Worm (Caenorhabditis elegans): ENCODE results near the gene R74.2.

R74.2 gene

DNA sequence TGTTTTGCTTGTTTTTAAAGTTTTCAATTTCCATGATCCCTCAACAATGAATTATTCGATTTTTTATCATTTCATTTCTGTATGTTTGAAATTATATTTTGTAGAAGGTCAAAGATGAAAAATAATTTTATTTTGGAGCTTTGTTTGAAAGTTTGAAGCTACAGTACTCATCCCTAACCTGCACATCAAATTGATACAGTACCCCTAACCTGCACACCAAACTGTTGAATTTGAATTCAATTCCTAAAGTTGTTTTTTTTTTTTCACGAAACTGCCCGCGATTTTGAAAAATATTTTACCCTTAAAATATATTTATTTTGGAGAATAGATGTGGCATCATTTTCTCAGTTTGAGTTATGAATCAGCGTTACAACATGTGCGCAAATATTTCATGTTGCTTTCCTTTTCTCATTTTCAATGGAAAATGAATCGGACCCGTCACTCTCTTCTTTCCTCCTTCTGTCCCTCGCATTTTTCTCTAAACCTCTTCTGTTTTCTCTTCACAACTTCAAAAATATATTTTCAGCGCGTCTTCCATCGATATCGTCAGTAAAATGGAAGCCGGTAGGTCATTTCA lies 17.9 kb downstream of the R74.2 start, which contains the start of gene R74.8:
TSS of gene R74.8 (plus strand) at position 527 of the 577 bp plus-strand sequence.
- TF ChIP-seq ceh-9 (tag; optimal IDR thresholded peaks at IDR 0.05): no peak
- TF ChIP-seq nhr-237 (tag; optimal IDR thresholded peaks at IDR 0.05): no peak
- TF ChIP-seq nfya-1 (tag; optimal IDR thresholded peaks at IDR 0.05; ENCODE audit: insufficient read depth): peak; percentile 11

DNA sequence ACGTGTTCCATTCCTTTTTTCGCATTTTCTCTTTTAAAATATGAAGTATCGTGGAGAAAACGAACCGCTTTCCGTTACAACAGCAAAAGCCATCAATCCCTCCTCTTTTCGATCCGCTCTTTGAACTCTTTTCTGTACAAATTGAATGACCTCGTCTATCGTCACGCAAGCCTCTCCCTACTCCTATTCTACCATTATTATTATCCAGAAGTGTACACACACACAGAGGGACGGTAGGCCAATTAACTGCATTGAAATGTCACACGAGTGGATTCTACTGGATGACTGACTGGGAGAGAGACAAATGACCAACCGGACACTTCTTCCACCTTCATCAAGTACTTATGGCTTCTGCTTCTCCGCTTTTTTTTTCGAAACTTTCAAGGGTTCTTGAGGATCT lies 20.2 kb downstream of the R74.2 start:
- TF ChIP-seq nhr-12 (tag; optimal IDR thresholded peaks at IDR 0.05) (no peak), fkh-10 (GFP tag; optimal IDR thresholded peaks at IDR 0.05) (no peak), nhr-237 (tag; optimal IDR thresholded peaks at IDR 0.05) (no peak), ZK546.5 (tag; optimal IDR thresholded peaks at IDR 0.05) (no peak), unc-39 (tag; optimal IDR thresholded peaks at IDR 0.05) (no peak), nhr-77 (tag; optimal IDR thresholded peaks at IDR 0.05) (no peak), ztf-11 (tag; optimal IDR thresholded peaks at IDR 0.05) (no peak), R02D3.7 (tag; optimal IDR thresholded peaks at IDR 0.05) (no peak), nfya-1 (tag; optimal IDR thresholded peaks at IDR 0.05; ENCODE audit: insufficient read depth) (no peak), lin-39 (tag; optimal IDR thresholded peaks at IDR 0.05) (no peak), mdl-1 (tag; optimal IDR thresholded peaks at IDR 0.05) (no peak), nhr-25 (tag; optimal IDR thresholded peaks at IDR 0.05) (no peak), snpc-4 (tag; optimal IDR thresholded peaks at IDR 0.05) (no peak), ceh-82 (tag; optimal IDR thresholded peaks at IDR 0.05) (no peak)

DNA sequence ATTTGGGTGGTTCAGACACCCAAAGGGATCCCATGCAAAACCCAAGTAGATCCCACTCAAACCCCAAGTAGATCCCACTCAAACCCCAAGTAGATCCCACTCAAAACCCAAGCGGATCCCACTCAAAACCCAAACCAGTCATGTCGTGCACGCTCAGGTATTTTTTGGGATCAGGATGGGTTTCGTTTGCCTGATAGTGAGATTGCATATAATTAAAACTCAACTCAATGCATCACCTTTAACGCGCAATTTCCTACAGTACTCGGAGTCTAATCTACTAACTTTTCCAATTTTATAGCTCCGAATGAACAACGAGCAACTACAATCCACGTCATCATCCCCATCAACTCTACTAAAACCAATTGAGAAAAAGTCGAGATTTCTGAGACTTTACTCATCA lies 21.2 kb downstream of the R74.2 start, which contains the start of gene phlp-2:
TSS of gene phlp-2 (plus strand) at position 301 of the 400 bp plus-strand sequence.
- no peak for TF ChIP-seq sea-2 (GFP tag; optimal IDR thresholded peaks at IDR 0.05)
- TF ChIP-seq nhr-23 (tag; optimal IDR thresholded peaks at IDR 0.05): no peak
- no peak for TF ChIP-seq snpc-4 (tag; optimal IDR thresholded peaks at IDR 0.05)
- no peak for TF ChIP-seq nhr-43 (tag; optimal IDR thresholded peaks at IDR 0.05; ENCODE audit: poor library complexity, severe bottlenecking)
- TF ChIP-seq ceh-28 (tag; optimal IDR thresholded peaks at IDR 0.05): no peak
- TF ChIP-seq unc-62 (GFP tag; optimal IDR thresholded peaks at IDR 0.05): no peak
- TF ChIP-seq nhr-76 (tag; optimal IDR thresholded peaks at IDR 0.05): no peak
- TF ChIP-seq lsy-12 (tag; optimal IDR thresholded peaks at IDR 0.05): no peak
- no peak for TF ChIP-seq nhr-25 (tag; optimal IDR thresholded peaks at IDR 0.05)
- TF ChIP-seq lin-15B (tag; optimal IDR thresholded peaks at IDR 0.05): no peak

DNA sequence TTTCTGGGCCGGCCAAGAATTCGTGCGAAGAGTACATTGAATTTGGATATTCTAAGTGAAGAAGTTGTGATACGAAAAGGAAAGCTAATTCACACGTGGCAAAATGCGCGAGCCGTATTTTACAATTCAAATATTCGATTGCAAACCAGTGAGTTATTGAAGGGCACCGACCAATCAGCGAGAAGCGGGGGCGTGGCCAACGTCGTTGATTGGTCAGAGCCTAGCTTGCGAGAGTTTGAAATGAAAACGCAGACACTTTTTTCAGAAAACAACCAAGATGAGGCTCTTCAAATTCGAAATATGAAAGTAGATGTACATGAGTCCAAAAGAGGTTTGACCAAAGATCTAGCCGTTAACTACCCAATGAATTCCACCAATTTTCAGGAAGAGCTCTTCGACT lies 22.7 kb downstream of the R74.2 start:
- TF ChIP-seq unc-39 (tag; optimal IDR thresholded peaks at IDR 0.05) (no peak), nfya-1 (tag; optimal IDR thresholded peaks at IDR 0.05; ENCODE audit: insufficient read depth) (peak; percentile 93)

DNA sequence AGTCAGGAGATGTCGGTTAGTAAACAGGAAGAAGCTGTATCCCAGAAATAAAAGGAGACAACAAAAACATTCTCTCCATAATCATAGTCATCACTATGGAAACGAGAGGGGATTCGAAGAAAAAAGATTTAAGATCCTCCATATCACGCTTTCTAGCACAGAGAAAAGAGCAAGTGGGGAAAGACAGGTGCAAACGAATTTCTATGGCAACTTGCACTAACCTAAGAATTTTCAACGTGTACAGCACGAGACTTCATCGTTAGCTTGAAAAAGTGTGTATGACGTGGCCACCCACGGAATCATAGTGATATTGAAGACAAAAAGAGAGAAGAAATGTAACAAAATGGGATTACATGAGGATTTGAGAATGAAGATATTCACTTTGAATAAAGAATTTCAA lies 32.9 kb downstream of the R74.2 start:
- TF ChIP-seq aly-2 (tag; optimal IDR thresholded peaks at IDR 0.05) (no peak), sea-2 (GFP tag; optimal IDR thresholded peaks at IDR 0.05) (no peak), ZK546.5 (tag; optimal IDR thresholded peaks at IDR 0.05) (no peak), nhr-11 (tag; optimal IDR thresholded peaks at IDR 0.05) (no peak)

DNA sequence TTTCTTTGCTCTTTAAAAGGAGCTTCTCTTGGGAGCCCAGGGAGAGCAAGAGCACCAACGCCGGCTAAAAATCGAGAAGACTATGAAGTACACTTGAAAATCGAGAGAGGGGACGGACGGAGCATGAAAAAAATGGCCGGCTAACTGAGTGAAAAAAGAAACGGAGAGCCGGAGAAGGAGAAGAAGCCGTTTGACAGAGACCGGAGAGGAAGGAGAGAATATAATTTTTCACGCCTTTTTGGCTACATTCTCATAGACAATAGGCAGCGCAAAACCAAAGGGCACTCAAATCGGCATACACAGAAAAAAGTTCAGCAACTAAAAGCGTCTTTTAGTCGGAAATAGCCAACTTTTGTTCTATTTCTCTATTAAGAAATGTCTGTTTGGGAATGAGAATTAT lies 33.6 kb downstream of the R74.2 start:
- TF ChIP-seq pqm-1 (tag; optimal IDR thresholded peaks at IDR 0.05) (no peak), nhr-11 (tag; optimal IDR thresholded peaks at IDR 0.05) (no peak), nfya-1 (tag; optimal IDR thresholded peaks at IDR 0.05; ENCODE audit: insufficient read depth) (peak; percentile 30)

DNA sequence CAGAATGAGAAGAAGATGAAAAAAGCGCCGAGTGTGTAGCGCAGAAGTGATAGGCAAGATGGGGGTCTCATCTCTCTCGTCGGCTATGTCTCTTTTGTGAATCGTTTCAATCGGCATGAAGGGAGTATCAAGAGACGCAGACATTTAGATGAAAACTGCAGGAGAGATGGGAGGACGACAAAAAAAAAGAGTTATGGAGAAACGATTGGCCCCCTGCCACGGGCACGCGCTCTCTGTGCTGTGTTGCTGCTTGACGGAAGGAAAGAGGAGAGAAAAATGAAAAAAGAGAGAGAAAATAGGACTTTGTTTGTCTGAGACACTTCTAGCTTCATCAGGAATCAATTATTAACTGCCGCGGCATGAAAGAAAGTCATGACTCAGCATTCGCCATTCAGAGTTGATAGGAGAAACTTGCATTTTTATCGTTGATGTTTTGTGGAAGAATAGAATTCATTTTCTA lies 35.7 kb downstream of the R74.2 start:
- TF ChIP-seq nhr-11 (tag; optimal IDR thresholded peaks at IDR 0.05) (peak; percentile 88), nhr-12 (tag; optimal IDR thresholded peaks at IDR 0.05) (no peak), elt-3 (tag; optimal IDR thresholded peaks at IDR 0.05) (no peak), nfya-1 (tag; optimal IDR thresholded peaks at IDR 0.05; ENCODE audit: insufficient read depth) (peak; percentile 95), elt-1 (tag; optimal IDR thresholded peaks at IDR 0.05) (peak; percentile 48), nhr-77 (tag; optimal IDR thresholded peaks at IDR 0.05) (no peak), sea-2 (GFP tag; optimal IDR thresholded peaks at IDR 0.05) (peak; percentile 38), ceh-28 (tag; optimal IDR thresholded peaks at IDR 0.05) (peak; percentile 27), ztf-11 (tag; optimal IDR thresholded peaks at IDR 0.05) (no peak), ceh-82 (tag; optimal IDR thresholded peaks at IDR 0.05) (peak; percentile 28), nhr-237 (tag; optimal IDR thresholded peaks at IDR 0.05) (no peak), nhr-76 (tag; optimal IDR thresholded peaks at IDR 0.05) (no peak), nhr-43 (tag; optimal IDR thresholded peaks at IDR 0.05; ENCODE audit: poor library complexity, severe bottlenecking) (peak; percentile 51), ztf-4 (tag; optimal IDR thresholded peaks at IDR 0.05) (no peak), tbx-2 (tag; optimal IDR thresholded peaks at IDR 0.05) (peak; percentile 71), jun-1 (tag; optimal IDR thresholded peaks at IDR 0.05) (peak; percentile 93), hmg-11 (tag; optimal IDR thresholded peaks at IDR 0.05) (peak; percentile 92), mml-1 (tag; optimal IDR thresholded peaks at IDR 0.05) (no peak), daf-12 (tag; optimal IDR thresholded peaks at IDR 0.05) (no peak), nhr-28 (tag; optimal IDR thresholded peaks at IDR 0.05) (no peak), lsy-12 (tag; optimal IDR thresholded peaks at IDR 0.05) (peak; percentile 2), lin-39 (tag; optimal IDR thresholded peaks at IDR 0.05) (peak; percentile 95), pha-4 (tag; optimal IDR thresholded peaks at IDR 0.05) (peak; percentile 81), unc-62 (GFP tag; optimal IDR thresholded peaks at IDR 0.05) (peak; percentile 49), snpc-4 (tag; optimal IDR thresholded peaks at IDR 0.05) (peak; percentile 11), R02D3.7 (tag; optimal IDR thresholded peaks at IDR 0.05) (peak; percentile 35), egl-5 (tag; optimal IDR thresholded peaks at IDR 0.05) (peak; percentile 95)

Data from whole organism, L3 larva.